Worm (Caenorhabditis elegans): ENCODE measurements around the gene K09B3.1.

- TF ChIP-seq mdl-1 (tag; optimal IDR thresholded peaks at IDR 0.05) (peak in 1 of 2 experiments; percentile 15), set-16 (GFP tag; IDR thresholded peaks at IDR 0.05) (no peak), pqm-1 (tag; optimal IDR thresholded peaks at IDR 0.05) (no peak), aly-2 (tag; optimal IDR thresholded peaks at IDR 0.05) (no peak), daf-19 (GFP tag; conservative IDR thresholded peaks at IDR 0.05) (no peak), dve-1 (tag; optimal IDR thresholded peaks at IDR 0.05; ENCODE audit: insufficient read depth) (no peak), fkh-10 (GFP tag; optimal IDR thresholded peaks at IDR 0.05) (no peak), cey-2 (tag; optimal IDR thresholded peaks at IDR 0.05; ENCODE audit: borderline replicate concordance, insufficient read depth) (no peak), snpc-4 (tag; optimal IDR thresholded peaks at IDR 0.05) (no peak), lsy-2 (tag; optimal IDR thresholded peaks at IDR 0.05) (no peak), unc-62 (GFP tag; optimal IDR thresholded peaks at IDR 0.05 in 1 of 2) (no peak), unc-62 (tag; optimal IDR thresholded peaks at IDR 0.05) (no peak), mep-1 (tag; optimal IDR thresholded peaks at IDR 0.05) (no peak)
These were observed 33.2 kb downstream of the K09B3.1 start for ce11 chrIV:3827724-3828123.

All from whole organism, L4 larva.